Fruit fly (Drosophila melanogaster): ENCODE data around the gene mus201.

Gene mus201

DNA sequence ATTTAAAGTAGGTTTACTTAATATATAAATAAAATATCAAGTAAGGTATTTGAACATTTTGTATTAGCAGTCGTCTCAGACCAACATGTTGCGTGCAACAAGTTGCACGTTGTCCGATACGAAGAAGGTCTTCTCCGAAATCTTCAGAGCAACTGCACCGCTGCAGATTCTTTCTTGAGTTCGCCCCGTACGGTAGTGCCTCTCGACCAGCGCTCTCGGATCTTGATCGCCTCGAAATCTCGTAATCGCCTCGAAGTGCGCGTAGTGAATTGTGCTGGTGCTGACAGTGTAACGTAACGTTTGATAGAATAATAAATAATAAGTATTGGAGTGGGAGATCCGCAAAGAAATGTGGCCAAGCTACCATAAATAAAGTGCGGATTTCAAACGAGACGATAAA is 28.7 kb downstream of the mus201 start, which contains the start of gene dachs:
dachs (plus strand) TSS at position 175 of the 400 bp plus-strand sequence.
- TF ChIP-seq GATAd (GFP tag; optimal IDR thresholded peaks at IDR 0.05) (no peak), woc (GFP tag; optimal IDR thresholded peaks at IDR 0.05) (no peak), jim (GFP tag; optimal IDR thresholded peaks at IDR 0.05) (no peak), fru (GFP tag; optimal IDR thresholded peaks at IDR 0.05) (no peak), Hnf4 (GFP tag; optimal IDR thresholded peaks at IDR 0.05) (no peak), Dfd (GFP tag; optimal IDR thresholded peaks at IDR 0.05) (no peak), br (GFP tag; optimal IDR thresholded peaks at IDR 0.05) (no peak), CG9705 (GFP tag; optimal IDR thresholded peaks at IDR 0.05) (no peak)

DNA sequence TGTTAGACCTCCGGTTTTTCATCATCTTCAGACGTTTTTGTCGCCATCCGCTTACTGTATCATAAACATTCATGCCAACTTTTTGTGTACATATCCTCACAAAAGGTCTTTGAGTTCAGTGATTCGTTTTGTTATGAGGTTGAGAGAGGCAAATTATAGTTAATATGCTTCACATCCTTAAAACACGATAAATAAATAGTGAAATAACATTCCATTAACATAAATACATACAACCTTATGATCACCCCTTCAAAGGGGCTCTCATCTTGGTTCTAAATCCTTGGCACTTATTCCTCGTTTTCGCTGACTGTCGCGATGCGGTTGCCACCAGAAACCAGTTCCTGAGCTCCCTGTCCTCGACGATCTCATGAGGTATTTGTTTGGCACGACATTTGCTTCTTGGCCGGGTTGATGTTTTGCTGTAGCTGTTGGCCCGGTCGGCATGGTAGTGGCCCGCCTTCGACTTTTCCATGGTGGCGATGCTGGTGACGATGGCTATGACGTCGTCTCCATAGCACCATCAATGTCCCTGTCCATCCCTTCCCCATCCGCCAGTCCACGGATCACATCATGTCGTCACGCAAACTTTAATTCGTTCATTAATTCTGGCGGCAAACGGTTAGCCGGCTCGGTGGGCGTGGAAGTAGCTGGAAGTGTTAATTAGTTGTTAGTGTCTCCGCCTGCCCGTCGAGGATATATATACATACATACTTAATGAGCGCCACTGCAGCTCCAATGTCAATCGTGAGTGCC is 31.1 kb downstream of the mus201 start:
- TF ChIP-seq sv (GFP tag; optimal IDR thresholded peaks at IDR 0.05) (no peak), CrebA (GFP tag; optimal IDR thresholded peaks at IDR 0.05; ENCODE audit: borderline replicate concordance) (no peak), Vsx2 (GFP tag; optimal IDR thresholded peaks at IDR 0.05; ENCODE audit: partially characterized antibody) (no peak), GATAd (GFP tag; optimal IDR thresholded peaks at IDR 0.05) (no peak), psq (GFP tag; optimal IDR thresholded peaks at IDR 0.05) (peak; percentile 11), lola (GFP tag; optimal IDR thresholded peaks at IDR 0.05) (no peak), CG32264 (GFP tag; optimal IDR thresholded peaks at IDR 0.05) (no peak), ey (GFP tag; optimal IDR thresholded peaks at IDR 0.05) (peak; percentile 30), HLH106 (tag; optimal IDR thresholded peaks at IDR 0.05) (peak; percentile 48), Hr78 (GFP tag; optimal IDR thresholded peaks at IDR 0.05) (no peak), fru (GFP tag; optimal IDR thresholded peaks at IDR 0.05) (peak; percentile 48), dsf (GFP tag; optimal IDR thresholded peaks at IDR 0.05; ENCODE audit: borderline replicate concordance) (no peak), woc (GFP tag; optimal IDR thresholded peaks at IDR 0.05) (peak; percentile 35), rgr (GFP tag; optimal IDR thresholded peaks at IDR 0.05) (peak; percentile 11), CG9705 (GFP tag; optimal IDR thresholded peaks at IDR 0.05) (no peak), Abd-B (GFP tag; optimal IDR thresholded peaks at IDR 0.05) (no peak), usp (GFP tag; optimal IDR thresholded peaks at IDR 0.05) (no peak), Sp1 (GFP tag; optimal IDR thresholded peaks at IDR 0.05) (no peak), Dif (GFP tag; optimal IDR thresholded peaks at IDR 0.05; ENCODE audit: partially characterized antibody) (no peak), h (GFP tag; optimal IDR thresholded peaks at IDR 0.05) (peak; percentile 40), sage (GFP tag; optimal IDR thresholded peaks at IDR 0.05) (no peak), jim (GFP tag; optimal IDR thresholded peaks at IDR 0.05) (no peak), dl (GFP tag; optimal IDR thresholded peaks at IDR 0.05; ENCODE audit: insufficient read depth in 1 of 2, partially characterized antibody in 2 of 2) (no peak), Rel (GFP tag; optimal IDR thresholded peaks at IDR 0.05) (no peak), Rel (tag; optimal IDR thresholded peaks at IDR 0.05) (no peak), OdsH (GFP tag; optimal IDR thresholded peaks at IDR 0.05) (peak; percentile 33), foxo (GFP tag; optimal IDR thresholded peaks at IDR 0.05) (peak in 1 of 2 experiments; percentile 52), Mio (GFP tag; optimal IDR thresholded peaks at IDR 0.05) (no peak), Myc (optimal IDR thresholded peaks at IDR 0.05) (no peak), dmrt93B (GFP tag; optimal IDR thresholded peaks at IDR 0.05) (no peak)

DNA sequence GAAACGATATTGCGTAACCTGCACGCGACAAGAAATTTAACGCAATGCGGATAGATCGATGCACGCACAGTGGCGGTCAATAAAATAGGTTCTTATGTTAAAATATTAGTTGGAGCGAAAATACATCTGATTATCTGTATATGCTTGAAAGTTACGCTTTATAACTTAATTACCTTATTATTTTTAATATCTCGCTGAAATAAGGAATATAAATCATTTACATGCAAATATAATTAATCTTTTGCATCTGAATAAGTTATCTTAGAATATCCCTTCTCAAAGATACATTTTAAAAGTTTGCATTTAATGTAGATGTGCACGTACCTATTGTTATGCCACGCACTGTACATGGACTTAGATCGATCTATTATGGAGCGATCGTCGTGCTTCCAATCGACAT is 33.7 kb downstream of the mus201 start:
- TF ChIP-seq lola (GFP tag; optimal IDR thresholded peaks at IDR 0.05) (no peak), Sp1 (GFP tag; optimal IDR thresholded peaks at IDR 0.05) (peak; percentile 32), h (GFP tag; optimal IDR thresholded peaks at IDR 0.05) (peak; percentile 7), Hr83 (GFP tag; optimal IDR thresholded peaks at IDR 0.05; ENCODE audit: poor library complexity, severe bottlenecking) (no peak), foxo (GFP tag; optimal IDR thresholded peaks at IDR 0.05) (peak in 1 of 2 experiments; percentile 22)

DNA sequence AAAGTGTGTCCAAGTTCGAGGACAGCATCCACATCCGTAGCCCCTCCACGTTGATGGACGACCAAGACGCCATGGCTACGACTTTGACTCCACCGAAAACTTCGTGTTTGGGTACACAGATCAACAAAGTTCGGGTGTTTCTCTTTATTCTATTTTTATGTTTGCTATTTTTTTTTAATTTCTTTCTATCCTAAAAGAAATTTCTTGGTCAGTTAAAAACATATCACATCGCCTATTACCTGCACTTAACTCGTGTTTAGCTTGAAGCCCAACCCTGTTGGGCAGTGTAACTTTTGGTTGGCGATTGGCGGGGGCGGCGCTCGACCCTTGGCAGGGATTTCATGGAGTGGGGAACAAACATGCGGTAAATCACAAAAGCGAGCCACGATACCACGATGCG is 35.5 kb downstream of the mus201 start:
- TF ChIP-seq sage (GFP tag; optimal IDR thresholded peaks at IDR 0.05) (peak; percentile 32), br (GFP tag; optimal IDR thresholded peaks at IDR 0.05) (peak; percentile 83), Dfd (GFP tag; optimal IDR thresholded peaks at IDR 0.05) (no peak), Abd-B (GFP tag; optimal IDR thresholded peaks at IDR 0.05) (no peak), brk (GFP tag; optimal IDR thresholded peaks at IDR 0.05) (peak; percentile 73), rgr (GFP tag; optimal IDR thresholded peaks at IDR 0.05) (peak; percentile 73), OdsH (GFP tag; optimal IDR thresholded peaks at IDR 0.05) (peak; percentile 74), CG32264 (GFP tag; optimal IDR thresholded peaks at IDR 0.05) (peak; percentile 73), Dif (GFP tag; optimal IDR thresholded peaks at IDR 0.05; ENCODE audit: partially characterized antibody) (no peak), ey (GFP tag; optimal IDR thresholded peaks at IDR 0.05) (peak; percentile 88), usp (GFP tag; optimal IDR thresholded peaks at IDR 0.05) (no peak), HLH106 (tag; optimal IDR thresholded peaks at IDR 0.05) (peak; percentile 78), dmrt93B (GFP tag; optimal IDR thresholded peaks at IDR 0.05) (peak; percentile 76), woc (GFP tag; optimal IDR thresholded peaks at IDR 0.05) (peak; percentile 74), dl (GFP tag; optimal IDR thresholded peaks at IDR 0.05; ENCODE audit: insufficient read depth in 1 of 2, partially characterized antibody in 2 of 2) (no peak), h (GFP tag; optimal IDR thresholded peaks at IDR 0.05) (peak; percentile 85), Rel (GFP tag; optimal IDR thresholded peaks at IDR 0.05) (no peak), Rel (tag; optimal IDR thresholded peaks at IDR 0.05) (peak; percentile 8), Sp1 (GFP tag; optimal IDR thresholded peaks at IDR 0.05) (peak; percentile 82), Hr83 (GFP tag; optimal IDR thresholded peaks at IDR 0.05; ENCODE audit: poor library complexity, severe bottlenecking) (no peak), Hr78 (GFP tag; optimal IDR thresholded peaks at IDR 0.05) (no peak), psq (GFP tag; optimal IDR thresholded peaks at IDR 0.05) (peak; percentile 73), fru (GFP tag; optimal IDR thresholded peaks at IDR 0.05) (peak; percentile 86), CG9705 (GFP tag; optimal IDR thresholded peaks at IDR 0.05) (peak; percentile 70), pan (optimal IDR thresholded peaks at IDR 0.05) (no peak), Jra (GFP tag; optimal IDR thresholded peaks at IDR 0.05) (peak; percentile 21), foxo (GFP tag; optimal IDR thresholded peaks at IDR 0.05) (peak; percentile 36 to 76), dsf (GFP tag; optimal IDR thresholded peaks at IDR 0.05; ENCODE audit: borderline replicate concordance) (no peak), Hnf4 (GFP tag; optimal IDR thresholded peaks at IDR 0.05) (peak; percentile 42)
